Fruit fly (Drosophila melanogaster): ENCODE measurements around the gene Tdrd3.

- TF ChIP-seq Fer1 (GFP tag; optimal IDR thresholded peaks at IDR 0.05) (no peak), bigmax (GFP tag; optimal IDR thresholded peaks at IDR 0.05) (no peak), lov (optimal IDR thresholded peaks at IDR 0.05) (no peak), lov (GFP tag; IDR thresholded peaks at IDR 0.05) (no peak)
These were observed 30.1 kb downstream of the Tdrd3 start for dm6 chr3L:14816666-14817065.
